Fruit fly (Drosophila melanogaster): ENCODE measurements around the gene CG15824.
A peak's percentile ranks its signal among the peaks of the same experiment; 100 is the strongest.

CG15824 gene

dm6 chr2L:903748-904147 is 18.8 kb upstream of the CG15824 start (continued):
- no peak for TF ChIP-seq sr (GFP tag; IDR thresholded peaks at IDR 0.05)
- TF ChIP-seq CG14050 (GFP tag; IDR thresholded peaks at IDR 0.05): no peak
- no peak for TF ChIP-seq pan (optimal IDR thresholded peaks at IDR 0.05)
- no peak for TF ChIP-seq pan (GFP tag; optimal IDR thresholded peaks at IDR 0.05 in 1 of 2, IDR thresholded peaks at IDR 0.05 in 1 of 2)
- no peak for TF ChIP-seq Oli (tag; optimal IDR thresholded peaks at IDR 0.05)
- TF ChIP-seq Dek (tag; optimal IDR thresholded peaks at IDR 0.05): no peak
- no peak for TF ChIP-seq emc (GFP tag; optimal IDR thresholded peaks at IDR 0.05)
- TF ChIP-seq yki (optimal IDR thresholded peaks at IDR 0.05): no peak
- TF ChIP-seq Meics (GFP tag; optimal IDR thresholded peaks at IDR 0.05): no peak
- TF ChIP-seq Sox102F (GFP tag; optimal IDR thresholded peaks at IDR 0.05): peak; percentile 1
- no peak for TF ChIP-seq Drgx (GFP tag; IDR thresholded peaks at IDR 0.05)
- no peak for TF ChIP-seq lbe (GFP tag; optimal IDR thresholded peaks at IDR 0.05)
- peak; percentile 24 for TF ChIP-seq CG2678 (tag; optimal IDR thresholded peaks at IDR 0.05)
- TF ChIP-seq CG7928 (GFP tag; optimal IDR thresholded peaks at IDR 0.05): no peak
- no peak for TF ChIP-seq GATAe (GFP tag; conservative IDR thresholded peaks at IDR 0.05)
- no peak for TF ChIP-seq Bdp1 (GFP tag; optimal IDR thresholded peaks at IDR 0.05)
- no peak for TF ChIP-seq MESR4 (GFP tag; optimal IDR thresholded peaks at IDR 0.05)
- TF ChIP-seq hkb (optimal IDR thresholded peaks at IDR 0.05): no peak
- TF ChIP-seq hkb (GFP tag; IDR thresholded peaks at IDR 0.05): no peak

- TF ChIP-seq bsh (GFP tag; optimal IDR thresholded peaks at IDR 0.05) (peak in 1 of 2 experiments; percentile 62), otp (GFP tag; IDR thresholded peaks at IDR 0.05) (peak; percentile 64; the same call in 1 of the 3 replicates), btn (GFP tag; optimal IDR thresholded peaks at IDR 0.05) (peak; percentile 54), CG15696 (tag; optimal IDR thresholded peaks at IDR 0.05) (peak; percentile 71), chn (GFP tag; optimal IDR thresholded peaks at IDR 0.05) (peak; percentile 32), CG2678 (tag; optimal IDR thresholded peaks at IDR 0.05) (peak; percentile 24), ems (GFP tag; optimal IDR thresholded peaks at IDR 0.05) (peak; percentile 11), CG6272 (GFP tag; IDR thresholded peaks at IDR 0.05) (peak; percentile 26; the same call in 1 of the 2 replicates), Camta (GFP tag; optimal IDR thresholded peaks at IDR 0.05) (peak; percentile 41), ewg (GFP tag; optimal IDR thresholded peaks at IDR 0.05) (peak; percentile 11), CG2875 (GFP tag; optimal IDR thresholded peaks at IDR 0.05) (peak; percentile 39), sob (GFP tag; IDR thresholded peaks at IDR 0.05) (peak; percentile 55; the same call in 1 of the 2 replicates), CG13624 (GFP tag; optimal IDR thresholded peaks at IDR 0.05) (peak; percentile 10), HLH3B (GFP tag; IDR thresholded peaks at IDR 0.05) (0 out of 2 replicates have a peak, but pooled peaks have one; percentile 24), stwl (tag; optimal IDR thresholded peaks at IDR 0.05) (peak; percentile 1), CG17328 (GFP tag; IDR thresholded peaks at IDR 0.05) (peak; percentile 63), knrl (GFP tag; IDR thresholded peaks at IDR 0.05; ENCODE audit: partially characterized antibody) (peak; percentile 64; the same call in 1 of the 3 replicates), CG8089 (GFP tag; optimal IDR thresholded peaks at IDR 0.05) (peak; percentile 28), sens (GFP tag) (peak; percentile 89), ssp (GFP tag; IDR thresholded peaks at IDR 0.05) (0 out of 2 replicates have a peak, but pooled peaks have one; percentile 15), Ssrp (tag; optimal IDR thresholded peaks at IDR 0.05) (peak; percentile 10), chif (GFP tag; optimal IDR thresholded peaks at IDR 0.05) (peak; percentile 19 to 43), Bdp1 (GFP tag; optimal IDR thresholded peaks at IDR 0.05) (peak; percentile 17), ara (GFP tag; IDR thresholded peaks at IDR 0.05) (peak; percentile 25; the same call in 1 of the 2 replicates), CG10209 (GFP tag; optimal IDR thresholded peaks at IDR 0.05) (peak; percentile 52), CG17361 (GFP tag; IDR thresholded peaks at IDR 0.05) (peak; percentile 36; the same call in 2 of the 3 replicates), bbx (GFP tag; IDR thresholded peaks at IDR 0.05; ENCODE audit: partially characterized antibody) (peak; percentile 62; the same call in 1 of the 2 replicates), MTF-1 (GFP tag; optimal IDR thresholded peaks at IDR 0.05; ENCODE audit: borderline replicate concordance) (peak; percentile 1), CG1603 (tag; optimal IDR thresholded peaks at IDR 0.05) (peak; percentile 51), sisA (GFP tag; IDR thresholded peaks at IDR 0.05) (0 out of 2 replicates have a peak, but pooled peaks have one; percentile 27), mld (GFP tag; IDR thresholded peaks at IDR 0.05; ENCODE audit: partially characterized antibody) (0 out of 3 replicates have a peak, but pooled peaks have one; percentile 27), Scr (GFP tag; IDR thresholded peaks at IDR 0.05; ENCODE audit: partially characterized antibody) (0 out of 2 replicates have a peak, but pooled peaks have one; percentile 27), CG4730 (GFP tag; IDR thresholded peaks at IDR 0.05) (0 out of 2 replicates have a peak, but pooled peaks have one; percentile 28)
Measured at dm6 chr2L:901363-901762, 16.4 kb upstream of the CG15824 start.
